Worm (Caenorhabditis elegans) whole organism, early embryonic: Measurements from ENCODE around the gene otpl-3.

Experiments
- ama-1 ChIP-seq: fragments of 150-350 bp; optimal IDR thresholded peaks from 2 replicates; lab custom pipeline; 2014
- ceh-13 ChIP-seq: fragments of 200-800 bp; sonication (Bioruptor generic); optimal IDR thresholded peaks from 2 replicates; lab custom pipeline; 2018; ENCODE audit warnings: mild to moderate bottlenecking, missing genetic modification characterization, missing compliant biosample characterization
- flt-1 ChIP-seq: fragments of 200-800 bp; sonication (Bioruptor generic); IDR thresholded peaks from 2 replicates; pipeline ENCODE4 v1.3.6; 2022; ENCODE audit warnings: missing genetic modification characterization, missing compliant biosample characterization
- hnd-1 ChIP-seq: sonication (generic microtip); optimal IDR thresholded peaks from 2 replicates; lab custom pipeline; 2016; ENCODE audit warnings: missing genetic modification characterization, missing compliant biosample characterization
- pes-1 ChIP-seq: fragments of 200-800 bp; sonication (Bioruptor generic); IDR thresholded peaks from 2 replicates; pipeline ENCODE4 v1.3.6; 2022; ENCODE audit warnings: missing genetic modification reagents, missing genetic modification characterization, missing compliant biosample characterization

ce11 chrX:6924461-6924860, at the start of gene otpl-3:
- TF ChIP-seq pes-1 (no peak), flt-1 (GFP tag; lab: Robert Waterston, UW) (no peak), ama-1 (lab: Kevin White, UChicago) (no peak), hnd-1 (tag; lab: Kevin White, UChicago) (no peak), ceh-13 (no peak)
